Worm (Caenorhabditis elegans): ENCODE results near the gene frm-8.

frm-8 gene

ce11 chrIII:3169279-3169678 is 49.7 kb downstream of the frm-8 start:
- TF ChIP-seq nhr-2 (tag; optimal IDR thresholded peaks at IDR 0.05) (no peak), blmp-1 (tag; optimal IDR thresholded peaks at IDR 0.05) (no peak), unc-39 (tag; optimal IDR thresholded peaks at IDR 0.05) (no peak), unc-120 (tag; optimal IDR thresholded peaks at IDR 0.05; ENCODE audit: poor library complexity, severe bottlenecking) (no peak), tbx-8 (GFP tag; optimal IDR thresholded peaks at IDR 0.05) (no peak), sptf-1 (tag; optimal IDR thresholded peaks at IDR 0.05) (no peak), M03D4.4 (tag; optimal IDR thresholded peaks at IDR 0.05) (no peak), ham-2 (GFP tag; optimal IDR thresholded peaks at IDR 0.05) (no peak), zip-8 (tag; optimal IDR thresholded peaks at IDR 0.05) (no peak), cnd-1 (tag; optimal IDR thresholded peaks at IDR 0.05) (no peak), mep-1 (tag; optimal IDR thresholded peaks at IDR 0.05) (no peak), unc-62 (GFP tag; optimal IDR thresholded peaks at IDR 0.05) (no peak), hlh-1 (tag; optimal IDR thresholded peaks at IDR 0.05) (no peak), ztf-11 (tag; optimal IDR thresholded peaks at IDR 0.05) (no peak)

ce11 chrIII:3165309-3165708 is 53.6 kb downstream of the frm-8 start, which contains the start of gene R148.5:
TSS of gene R148.5 (plus strand) at chrIII:3165639.
- no peak for TF ChIP-seq M03D4.4 (tag; optimal IDR thresholded peaks at IDR 0.05)
- TF ChIP-seq unc-120 (tag; optimal IDR thresholded peaks at IDR 0.05; ENCODE audit: poor library complexity, severe bottlenecking), result no peak
- TF ChIP-seq sptf-1 (tag; optimal IDR thresholded peaks at IDR 0.05), result no peak
- TF ChIP-seq nhr-12 (tag; optimal IDR thresholded peaks at IDR 0.05), result no peak
- no peak for TF ChIP-seq mab-5 (tag; optimal IDR thresholded peaks at IDR 0.05)
- TF ChIP-seq cnd-1 (tag; optimal IDR thresholded peaks at IDR 0.05), result no peak
- TF ChIP-seq unc-62 (GFP tag; optimal IDR thresholded peaks at IDR 0.05), result peak; percentile 12
- TF ChIP-seq ces-1 (GFP tag; optimal IDR thresholded peaks at IDR 0.05), result no peak
- TF ChIP-seq nhr-28 (tag; optimal IDR thresholded peaks at IDR 0.05), result no peak
- no peak for TF ChIP-seq elt-3 (tag; optimal IDR thresholded peaks at IDR 0.05)
- TF ChIP-seq elt-1 (tag; optimal IDR thresholded peaks at IDR 0.05; ENCODE audit: borderline replicate concordance, insufficient read depth), result peak; percentile 89
- no peak for TF ChIP-seq lin-13 (tag; optimal IDR thresholded peaks at IDR 0.05)
- TF ChIP-seq nhr-2 (tag; optimal IDR thresholded peaks at IDR 0.05), result no peak

- no peak for TF ChIP-seq nhr-76 (tag; optimal IDR thresholded peaks at IDR 0.05)
- TF ChIP-seq unc-39 (tag; optimal IDR thresholded peaks at IDR 0.05), result no peak
- TF ChIP-seq cnd-1 (tag; optimal IDR thresholded peaks at IDR 0.05), result no peak
- no peak for TF ChIP-seq zip-8 (tag; optimal IDR thresholded peaks at IDR 0.05)
- no peak for TF ChIP-seq mep-1 (tag; optimal IDR thresholded peaks at IDR 0.05)
- TF ChIP-seq flh-1 (GFP tag; optimal IDR thresholded peaks at IDR 0.05), result no peak
- no peak for TF ChIP-seq pha-4 (tag; optimal IDR thresholded peaks at IDR 0.05)
- TF ChIP-seq mls-2 (tag; optimal IDR thresholded peaks at IDR 0.05), result no peak
- no peak for TF ChIP-seq ceh-83 (GFP tag; optimal IDR thresholded peaks at IDR 0.05)
- no peak for TF ChIP-seq unc-62 (GFP tag; optimal IDR thresholded peaks at IDR 0.05)
- no peak for TF ChIP-seq nhr-12 (tag; optimal IDR thresholded peaks at IDR 0.05)
- no peak for TF ChIP-seq bed-3 (GFP tag; optimal IDR thresholded peaks at IDR 0.05)
These were observed 55.5 kb downstream of the frm-8 start for ce11 chrIII:3163448-3163847.

ce11 chrIII:3161600-3161999 is 57.4 kb downstream of the frm-8 start:
- TF ChIP-seq mep-1 (tag; optimal IDR thresholded peaks at IDR 0.05) (no peak), ceh-83 (GFP tag; optimal IDR thresholded peaks at IDR 0.05) (no peak), pha-4 (tag; optimal IDR thresholded peaks at IDR 0.05) (no peak), nhr-2 (tag; optimal IDR thresholded peaks at IDR 0.05) (no peak), sptf-1 (tag; optimal IDR thresholded peaks at IDR 0.05) (no peak), ces-1 (GFP tag; optimal IDR thresholded peaks at IDR 0.05) (no peak), ham-2 (GFP tag; optimal IDR thresholded peaks at IDR 0.05) (no peak), nhr-28 (tag; optimal IDR thresholded peaks at IDR 0.05) (no peak), unc-62 (GFP tag; optimal IDR thresholded peaks at IDR 0.05) (no peak), unc-120 (tag; optimal IDR thresholded peaks at IDR 0.05; ENCODE audit: poor library complexity, severe bottlenecking) (no peak), lin-13 (tag; optimal IDR thresholded peaks at IDR 0.05) (no peak), M03D4.4 (tag; optimal IDR thresholded peaks at IDR 0.05) (no peak), mls-2 (tag; optimal IDR thresholded peaks at IDR 0.05) (no peak), ceh-39 (tag; optimal IDR thresholded peaks at IDR 0.05) (no peak), cnd-1 (tag; optimal IDR thresholded peaks at IDR 0.05) (no peak), snpc-4 (tag; optimal IDR thresholded peaks at IDR 0.05) (no peak), drap-1 (GFP tag; optimal IDR thresholded peaks at IDR 0.05) (no peak), bed-3 (GFP tag; optimal IDR thresholded peaks at IDR 0.05) (no peak), sem-2 (GFP tag; optimal IDR thresholded peaks at IDR 0.05) (no peak), mab-5 (tag; optimal IDR thresholded peaks at IDR 0.05) (no peak)

- TF ChIP-seq lin-13 (tag; optimal IDR thresholded peaks at IDR 0.05) (no peak), blmp-1 (tag; optimal IDR thresholded peaks at IDR 0.05) (peak; percentile 60)
These were observed 58.5 kb downstream of the frm-8 start for ce11 chrIII:3160490-3160889.

Measured in whole organism, mixed stage, embryonic.